Fruit fly (Drosophila melanogaster): ENCODE data around the gene HP1D3csd.

HP1D3csd gene

DNA sequence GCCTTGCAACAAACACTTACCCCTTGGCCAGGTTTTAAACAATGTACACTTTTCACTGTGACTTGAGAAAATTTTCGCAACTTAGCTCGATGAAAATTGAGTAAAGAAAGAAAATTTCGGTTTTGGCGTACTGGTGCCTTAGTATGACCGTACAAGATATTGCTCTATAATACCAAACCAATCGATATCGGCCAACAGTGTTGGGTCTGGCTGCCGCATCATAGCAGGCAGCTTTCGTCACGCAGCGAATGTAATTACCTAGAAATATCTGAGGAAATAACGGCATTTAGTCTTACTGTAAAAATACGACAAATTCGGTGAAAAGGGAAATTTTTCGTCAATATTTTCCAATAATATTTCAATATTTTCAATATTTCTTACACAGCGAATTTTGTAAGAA, 18.0 kb downstream of the HP1D3csd start, which contains the start of gene Ulp1 (continued):
- no peak for TF ChIP-seq CG12769 (tag; optimal IDR thresholded peaks at IDR 0.05)
- no peak; the same call in 1 of the 2 replicates for TF ChIP-seq Adf1 (GFP tag; IDR thresholded peaks at IDR 0.05)
- TF ChIP-seq CG15269 (tag; optimal IDR thresholded peaks at IDR 0.05) = no peak
- no peak for TF ChIP-seq Nf-YB (GFP tag; optimal IDR thresholded peaks at IDR 0.05)
- no peak for TF ChIP-seq CG14860 (GFP tag; IDR thresholded peaks at IDR 0.05; ENCODE audit: partially characterized antibody)
- peak; percentile 92 for TF ChIP-seq Myb (GFP tag; optimal IDR thresholded peaks at IDR 0.05)
- no peak for TF ChIP-seq klu (GFP tag; IDR thresholded peaks at IDR 0.05)
- TF ChIP-seq CG8924 (tag; optimal IDR thresholded peaks at IDR 0.05) = peak; percentile 5
- 0 out of 2 replicates have a peak, but pooled peaks have one; percentile 33 for TF ChIP-seq Atf6 (GFP tag; IDR thresholded peaks at IDR 0.05)
- 0 out of 3 replicates have a peak, but pooled peaks have one; percentile 9 for TF ChIP-seq CG2199 (GFP tag; IDR thresholded peaks at IDR 0.05)
- no peak for TF ChIP-seq D19B (GFP tag; optimal IDR thresholded peaks at IDR 0.05)
- no peak for TF ChIP-seq cg (GFP tag; optimal IDR thresholded peaks at IDR 0.05)
- no peak for TF ChIP-seq unpg (GFP tag; optimal IDR thresholded peaks at IDR 0.05)
- TF ChIP-seq CkIIα-i1 (GFP tag; IDR thresholded peaks at IDR 0.05) = no peak
- TF ChIP-seq CG6791 (GFP tag; IDR thresholded peaks at IDR 0.05; ENCODE audit: partially characterized antibody) = peak; percentile 71
- no peak for TF ChIP-seq CG3726 (GFP tag; IDR thresholded peaks at IDR 0.05)
- no peak for TF ChIP-seq CG16779 (GFP tag; IDR thresholded peaks at IDR 0.05)
- TF ChIP-seq CG10431 (GFP tag; optimal IDR thresholded peaks at IDR 0.05) = no peak
- no peak for TF ChIP-seq esg (GFP tag; conservative IDR thresholded peaks at IDR 0.05)
- TF ChIP-seq sna (GFP tag; IDR thresholded peaks at IDR 0.05; ENCODE audit: partially characterized antibody) = no peak
- TF ChIP-seq CG12155 (GFP tag; optimal IDR thresholded peaks at IDR 0.05) = peak; percentile 3
- TF ChIP-seq pros (GFP tag; optimal IDR thresholded peaks at IDR 0.05) = no peak
- no peak for TF ChIP-seq zfh1 (GFP tag; IDR thresholded peaks at IDR 0.05)
- TF ChIP-seq chn (GFP tag; optimal IDR thresholded peaks at IDR 0.05) = no peak
- TF ChIP-seq Six4 (GFP tag; optimal IDR thresholded peaks at IDR 0.05) = no peak
- no peak for TF ChIP-seq schlank (tag; optimal IDR thresholded peaks at IDR 0.05)
- peak; percentile 34 for TF ChIP-seq CG17912 (GFP tag; optimal IDR thresholded peaks at IDR 0.05)
- TF ChIP-seq CG7556 (GFP tag; optimal IDR thresholded peaks at IDR 0.05) = no peak
- TF ChIP-seq fd3F (GFP tag; optimal IDR thresholded peaks at IDR 0.05) = no peak
- no peak for TF ChIP-seq sim (GFP tag; IDR thresholded peaks at IDR 0.05)
- TF ChIP-seq h (optimal IDR thresholded peaks at IDR 0.05) = no peak
- no peak for TF ChIP-seq nerfin-2 (GFP tag; IDR thresholded peaks at IDR 0.05; ENCODE audit: partially characterized antibody)
- no peak for TF ChIP-seq CG17568 (GFP tag; optimal IDR thresholded peaks at IDR 0.05)
- no peak for TF ChIP-seq CG31388 (GFP tag; optimal IDR thresholded peaks at IDR 0.05)
- no peak for TF ChIP-seq CG18619 (GFP tag; optimal IDR thresholded peaks at IDR 0.05)
- TF ChIP-seq Lpt (GFP tag; optimal IDR thresholded peaks at IDR 0.05) = no peak
- TF ChIP-seq HLH54F (GFP tag; optimal IDR thresholded peaks at IDR 0.05) = peak; percentile 27
- peak; percentile 69 for TF ChIP-seq Vsx1 (GFP tag; optimal IDR thresholded peaks at IDR 0.05)
- TF ChIP-seq lmd (GFP tag; IDR thresholded peaks at IDR 0.05) = no peak
- TF ChIP-seq CG15479 (GFP tag; optimal IDR thresholded peaks at IDR 0.05) = no peak
- no peak for TF ChIP-seq H15 (GFP tag; IDR thresholded peaks at IDR 0.05)
- TF ChIP-seq stc (GFP tag; IDR thresholded peaks at IDR 0.05) = no peak
- TF ChIP-seq scrt (GFP tag; optimal IDR thresholded peaks at IDR 0.05) = no peak
- TF ChIP-seq ase (GFP tag; IDR thresholded peaks at IDR 0.05) = no peak
- peak; percentile 83 for TF ChIP-seq Dref (GFP tag; IDR thresholded peaks at IDR 0.05)
- no peak for TF ChIP-seq ftz-f1 (GFP tag; optimal IDR thresholded peaks at IDR 0.05)
- no peak for TF ChIP-seq CG31365 (tag; optimal IDR thresholded peaks at IDR 0.05)
- TF ChIP-seq fu2 (GFP tag; optimal IDR thresholded peaks at IDR 0.05) = no peak
- TF ChIP-seq tup (GFP tag; optimal IDR thresholded peaks at IDR 0.05) = no peak
- TF ChIP-seq nerfin-1 (tag; optimal IDR thresholded peaks at IDR 0.05) = peak; percentile 23
- peak; percentile 98 for TF ChIP-seq CG18011 (GFP tag; optimal IDR thresholded peaks at IDR 0.05)
- no peak for TF ChIP-seq Kr (GFP tag; optimal IDR thresholded peaks at IDR 0.05)
